Fruit fly (Drosophila melanogaster) whole organism, embryonic: Measurements from ENCODE around the gene Unr.

Experiments
- Bgb ChIP-seq: fragments of 200-800 bp; sonication (Bioruptor generic); IDR thresholded peaks from 2 replicates; pipeline ENCODE4 v1.3.6; 2022; ENCODE audit warnings: missing biosample characterization, missing genetic modification characterization; ENCODE audit not compliant: partially characterized antibody
- CG10979 ChIP-seq: fragments of 200-800 bp; sonication (Bioruptor generic); optimal IDR thresholded peaks from 2 replicates; lab custom pipeline; 2018; ENCODE audit warnings: missing biosample characterization, mild to moderate bottlenecking, missing genetic modification characterization, moderate library complexity
- CG11093 ChIP-seq: fragments of 200-800 bp; sonication (Bioruptor generic); IDR thresholded peaks from 3 replicates; pipeline ENCODE4 v1.3.6; 2022; ENCODE audit warnings: missing biosample characterization, missing genetic modification characterization
- CG11398 ChIP-seq: fragments of 200-800 bp; sonication (Bioruptor generic); optimal IDR thresholded peaks from 2 replicates; lab custom pipeline; 2016; ENCODE audit warnings: missing biosample characterization, missing genetic modification characterization
- CG11504 ChIP-seq: fragments of 200-800 bp; sonication (Bioruptor generic); optimal IDR thresholded peaks from 3 replicates; lab custom pipeline; 2019; ENCODE audit warnings: missing biosample characterization, mild to moderate bottlenecking, missing genetic modification characterization, moderate library complexity
- CG11560 ChIP-seq: fragments of 200-800 bp; sonication (Bioruptor generic); IDR thresholded peaks from 3 replicates; pipeline ENCODE4 v1.3.6; 2022; ENCODE audit warnings: missing biosample characterization, missing genetic modification characterization
- CG11695 ChIP-seq: fragments of 200-800 bp; sonication (Bioruptor generic); IDR thresholded peaks from 3 replicates; pipeline ENCODE4 v1.3.6; 2022; ENCODE audit warnings: missing biosample characterization, missing genetic modification characterization
- CG12769 ChIP-seq: fragments of 200-800 bp; sonication (Bioruptor generic); optimal IDR thresholded peaks from 2 replicates; lab custom pipeline; 2019; ENCODE audit warnings: missing biosample characterization, mild to moderate bottlenecking, missing genetic modification characterization, moderate library complexity
- CG14441 ChIP-seq: fragments of 200-800 bp; sonication (Bioruptor generic); IDR thresholded peaks from 2 replicates; pipeline ENCODE4 v1.3.6; 2022; ENCODE audit warnings: missing biosample characterization, missing genetic modification characterization
- CG15696 ChIP-seq: fragments of 200-800 bp; sonication (Bioruptor generic); optimal IDR thresholded peaks from 2 replicates; lab custom pipeline; 2019; ENCODE audit warnings: missing biosample characterization, mild to moderate bottlenecking, missing genetic modification characterization, moderate library complexity
- CG1603 ChIP-seq: fragments of 200-800 bp; sonication (Bioruptor generic); optimal IDR thresholded peaks from 2 replicates; lab custom pipeline; 2019; ENCODE audit warnings: missing biosample characterization, mild to moderate bottlenecking, missing genetic modification characterization, moderate library complexity
- CG17328 ChIP-seq: fragments of 200-800 bp; sonication (Bioruptor generic); IDR thresholded peaks from 2 replicates; pipeline ENCODE4 v1.3.6; 2022; ENCODE audit warnings: missing biosample characterization, missing genetic modification characterization
- CG18764 ChIP-seq: fragments of 200-800 bp; sonication (Bioruptor generic); optimal IDR thresholded peaks from 3 replicates; lab custom pipeline; 2016; ENCODE audit warnings: missing biosample characterization, missing genetic modification characterization
- CG2199 ChIP-seq: fragments of 200-800 bp; sonication (Bioruptor generic); IDR thresholded peaks from 3 replicates; pipeline ENCODE4 v1.3.6; 2022; ENCODE audit warnings: missing biosample characterization, missing genetic modification characterization
- CG31365 ChIP-seq: fragments of 200-800 bp; sonication (Bioruptor generic); optimal IDR thresholded peaks from 2 replicates; lab custom pipeline; 2018; ENCODE audit warnings: missing biosample characterization, mild to moderate bottlenecking, missing genetic modification characterization
- CG31388 ChIP-seq: fragments of 200-800 bp; sonication (Bioruptor generic); optimal IDR thresholded peaks from 2 replicates; lab custom pipeline; 2016; ENCODE audit warnings: missing biosample characterization, missing genetic modification characterization
- CG34376 ChIP-seq: fragments of 200-800 bp; sonication (Bioruptor generic); optimal IDR thresholded peaks from 2 replicates; lab custom pipeline; 2018; ENCODE audit warnings: missing biosample characterization, mild to moderate bottlenecking, missing genetic modification characterization
- CG34422 ChIP-seq: fragments of 200-800 bp; sonication (Bioruptor generic); IDR thresholded peaks from 3 replicates; pipeline ENCODE4 v1.3.6; 2022; ENCODE audit warnings: missing biosample characterization, missing genetic modification characterization
- CG4424 ChIP-seq: fragments of 200-800 bp; sonication (Bioruptor generic); optimal IDR thresholded peaks from 3 replicates; lab custom pipeline; 2016; ENCODE audit warnings: missing biosample characterization, missing genetic modification characterization
- CG6254 ChIP-seq: fragments of 200-800 bp; sonication (Bioruptor generic); optimal IDR thresholded peaks from 3 replicates; lab custom pipeline; 2017; ENCODE audit warnings: mild to moderate bottlenecking, missing biosample characterization, missing genetic modification reagents, missing genetic modification characterization
- CG6683 ChIP-seq: fragments of 200-800 bp; sonication (Bioruptor generic); optimal IDR thresholded peaks from 2 replicates; lab custom pipeline; 2017; ENCODE audit warnings: missing biosample characterization, mild to moderate bottlenecking, missing genetic modification characterization, missing genetic modification reagents
- CG7963 ChIP-seq: fragments of 200-800 bp; sonication (Bioruptor generic); IDR thresholded peaks from 3 replicates; pipeline ENCODE4 v1.3.6; 2022; ENCODE audit warnings: missing biosample characterization, missing genetic modification characterization; ENCODE audit not compliant: partially characterized antibody
- CG8944 ChIP-seq: fragments of 200-800 bp; sonication (Bioruptor generic); optimal IDR thresholded peaks from 3 replicates; lab custom pipeline; 2016; ENCODE audit warnings: missing biosample characterization, missing genetic modification characterization
- CG9817 ChIP-seq: fragments of 200-800 bp; sonication (Bioruptor generic); optimal IDR thresholded peaks from 2 replicates; lab custom pipeline; 2018; ENCODE audit warnings: missing biosample characterization, mild to moderate bottlenecking, missing genetic modification characterization, moderate library complexity
- CG9876 ChIP-seq: fragments of 200-800 bp; sonication (Bioruptor generic); optimal IDR thresholded peaks from 2 replicates; lab custom pipeline; 2016; ENCODE audit warnings: missing biosample characterization, missing genetic modification characterization
- CkIIα-i1 ChIP-seq: fragments of 200-800 bp; sonication (Bioruptor generic); IDR thresholded peaks from 2 replicates; pipeline ENCODE4 v1.3.6; 2022; ENCODE audit warnings: missing biosample characterization, missing genetic modification characterization
- D ChIP-seq, 2 experiments: fragments of 200-800 bp in 1 of 2; fragments of >200 bp in 1 of 2; sonication (Bioruptor generic) in 1 of 2; optimal IDR thresholded peaks; 2 replicates in 1 of 2; 3 replicates in 1 of 2; lab custom pipeline; 2017; ENCODE audit warnings: mild to moderate bottlenecking in 1 of 2, missing biosample characterization in 1 of 2, missing genetic modification characterization in 1 of 2, missing genetic modification reagents in 1 of 2
- Dip3 ChIP-seq: fragments of 200-800 bp; sonication (Bioruptor generic); optimal IDR thresholded peaks from 3 replicates; lab custom pipeline; 2016; ENCODE audit warnings: missing biosample characterization, missing genetic modification characterization
- Jarid2 ChIP-seq: fragments of 200-800 bp; sonication (Bioruptor generic); optimal IDR thresholded peaks from 3 replicates; lab custom pipeline; 2017; ENCODE audit warnings: mild to moderate bottlenecking, missing biosample characterization, missing genetic modification reagents, missing genetic modification characterization
- Lim3 ChIP-seq: fragments of 200-800 bp; sonication (Bioruptor generic); IDR thresholded peaks from 2 replicates; pipeline ENCODE4 v1.3.6; 2022; ENCODE audit warnings: missing biosample characterization, missing genetic modification characterization
- NC2α ChIP-seq: fragments of 200-800 bp; sonication (Bioruptor generic); optimal IDR thresholded peaks from 2 replicates; lab custom pipeline; 2016; ENCODE audit warnings: missing biosample characterization, missing genetic modification characterization
- Nf-YA ChIP-seq: fragments of 200-800 bp; sonication (Bioruptor generic); IDR thresholded peaks from 2 replicates; pipeline ENCODE4 v1.3.6; 2022; ENCODE audit warnings: missing biosample characterization, missing genetic modification characterization
- Oaz ChIP-seq: fragments of 200-800 bp; sonication (Bioruptor generic); IDR thresholded peaks from 2 replicates; pipeline ENCODE4 v1.3.6; 2022; ENCODE audit warnings: missing biosample characterization, missing genetic modification characterization
- Rx ChIP-seq: fragments of 200-800 bp; sonication (Bioruptor generic); IDR thresholded peaks from 2 replicates; pipeline ENCODE4 v1.3.6; 2022; ENCODE audit warnings: missing biosample characterization, missing genetic modification characterization
- Sox102F ChIP-seq: fragments of 200-800 bp; sonication (Bioruptor generic); optimal IDR thresholded peaks from 2 replicates; lab custom pipeline; 2018; ENCODE audit warnings: missing biosample characterization, mild to moderate bottlenecking, missing genetic modification characterization, moderate library complexity
- al ChIP-seq: fragments of 200-800 bp; sonication (Bioruptor generic); IDR thresholded peaks from 2 replicates; pipeline ENCODE4 v1.3.6; 2022; ENCODE audit warnings: missing biosample characterization, missing genetic modification characterization
- ap ChIP-seq: fragments of 200-800 bp; sonication (Bioruptor generic); IDR thresholded peaks from 2 replicates; pipeline ENCODE4 v1.3.6; 2022; ENCODE audit warnings: missing biosample characterization, missing genetic modification characterization
- ara ChIP-seq: fragments of 200-800 bp; sonication (Bioruptor generic); IDR thresholded peaks from 2 replicates; pipeline ENCODE4 v1.3.6; 2022; ENCODE audit warnings: missing biosample characterization, missing genetic modification characterization
- ato ChIP-seq: fragments of 200-800 bp; sonication (Bioruptor generic); IDR thresholded peaks from 2 replicates; pipeline ENCODE4 v1.3.6; 2022; ENCODE audit warnings: missing biosample characterization, missing genetic modification characterization; ENCODE audit not compliant: partially characterized antibody
- caup ChIP-seq: fragments of 200-800 bp; sonication (Bioruptor generic); optimal IDR thresholded peaks from 3 replicates; lab custom pipeline; 2017; ENCODE audit warnings: missing biosample characterization, mild to moderate bottlenecking, missing genetic modification characterization, moderate library complexity; ENCODE audit not compliant: severe bottlenecking
- gsb ChIP-seq: fragments of 200-800 bp; sonication (Bioruptor generic); IDR thresholded peaks from 2 replicates; pipeline ENCODE4 v1.3.6; 2022; ENCODE audit warnings: missing biosample characterization, missing genetic modification characterization
- h ChIP-seq: fragments of >200 bp; optimal IDR thresholded peaks from 2 replicates; lab custom pipeline; 2017
- jumu ChIP-seq: fragments of 200-800 bp; sonication (Bioruptor generic); optimal IDR thresholded peaks from 3 replicates; lab custom pipeline; 2016; ENCODE audit warnings: missing biosample characterization, missing genetic modification characterization
- lilli ChIP-seq: fragments of 200-800 bp; sonication (Bioruptor generic); optimal IDR thresholded peaks from 3 replicates; lab custom pipeline; 2016; ENCODE audit warnings: missing biosample characterization, missing genetic modification characterization
- pho ChIP-seq: fragments of 200-800 bp; sonication (Bioruptor generic); optimal IDR thresholded peaks from 2 replicates; lab custom pipeline; 2016; ENCODE audit warnings: missing biosample characterization, missing genetic modification characterization
- pros ChIP-seq: fragments of 200-800 bp; sonication (Bioruptor generic); optimal IDR thresholded peaks from 3 replicates; lab custom pipeline; 2019; ENCODE audit warnings: missing biosample characterization, mild to moderate bottlenecking, missing genetic modification characterization, moderate library complexity
- tx ChIP-seq: fragments of 200-800 bp; sonication (Bioruptor generic); optimal IDR thresholded peaks from 2 replicates; lab custom pipeline; 2016; ENCODE audit warnings: missing biosample characterization, missing genetic modification characterization
- vnd ChIP-seq: fragments of 200-800 bp; sonication (Bioruptor generic); IDR thresholded peaks from 3 replicates; pipeline ENCODE4 v1.3.6; 2022; ENCODE audit warnings: missing biosample characterization, missing genetic modification characterization; ENCODE audit not compliant: partially characterized antibody
- wek ChIP-seq: fragments of 200-800 bp; sonication (Bioruptor generic); optimal IDR thresholded peaks from 3 replicates; lab custom pipeline; 2018; ENCODE audit warnings: missing biosample characterization, mild to moderate bottlenecking, missing genetic modification characterization, moderate library complexity

The Unr gene

DNA sequence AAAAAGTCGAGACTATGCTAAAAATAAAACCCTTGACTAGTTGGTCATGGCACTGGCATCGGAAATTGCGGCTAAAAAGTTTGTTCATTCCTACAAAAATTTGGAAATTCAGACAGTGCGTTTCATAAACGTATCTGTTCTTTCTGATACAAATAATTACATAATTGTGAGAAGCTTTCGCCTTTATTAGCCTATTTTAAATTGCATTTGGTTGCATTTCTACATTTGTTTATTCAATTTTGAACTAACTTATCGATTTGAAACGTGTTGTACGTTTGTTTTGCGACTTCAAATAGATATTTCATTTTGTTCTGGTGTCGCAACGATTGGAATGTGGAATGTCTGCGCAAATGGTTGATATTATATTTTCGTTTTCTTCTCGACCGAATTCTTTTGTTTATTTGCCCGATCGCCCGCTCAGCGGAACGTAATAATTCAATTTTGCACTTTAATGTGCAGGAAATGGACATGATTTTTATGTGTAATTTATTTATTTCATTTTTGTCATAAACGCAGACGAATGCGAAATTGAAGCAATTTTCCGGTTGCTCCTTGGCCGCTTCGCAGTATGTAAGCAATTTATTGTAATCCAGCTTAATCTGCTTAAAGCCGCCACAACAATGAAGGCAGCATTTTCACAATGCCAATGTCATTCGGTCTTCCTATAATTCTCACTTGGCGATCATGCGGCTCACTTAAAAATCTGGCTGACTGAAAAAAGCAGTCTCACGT lies 4.0 kb upstream of the Unr start (continued):
- no peak for TF ChIP-seq CG10979
- no peak for TF ChIP-seq CG9876 (GFP tag; lab: Kevin White, UChicago)
- TF ChIP-seq wek, result no peak
- 0 out of 3 replicates have a peak, but pooled peaks have one; percentile 37 for TF ChIP-seq CG34422
- peak; percentile 60 for TF ChIP-seq CG9817 (tag; lab: Kevin White, UChicago)
- no peak for TF ChIP-seq CG11560 (tag; lab: Robert Waterston, UW)
- TF ChIP-seq h (lab: Kevin White, UChicago), result no peak
- no peak for TF ChIP-seq CG7963
- TF ChIP-seq Dip3, result peak; percentile 47
- TF ChIP-seq CG1603 (tag; lab: Kevin White, UChicago), result peak; percentile 37
- peak; percentile 65 for TF ChIP-seq Sox102F (GFP tag; lab: Kevin White, UChicago)
- TF ChIP-seq Lim3 (GFP tag; lab: Robert Waterston, UW), result no peak
- TF ChIP-seq CG14441 (GFP tag; lab: Robert Waterston, UW), result 0 out of 2 replicates have a peak, but pooled peaks have one; percentile 25
- TF ChIP-seq CG6254, result no peak
- TF ChIP-seq lilli (GFP tag; lab: Kevin White, UChicago), result peak; percentile 75
- no peak for TF ChIP-seq vnd (GFP tag; lab: Robert Waterston, UW)
- TF ChIP-seq CG6683 (GFP tag; lab: Kevin White, UChicago), result no peak
- no peak for TF ChIP-seq CG11093 (GFP tag; lab: Robert Waterston, UW)
- peak; percentile 70 for TF ChIP-seq caup (GFP tag; lab: Kevin White, UChicago)
- no peak for TF ChIP-seq pros (GFP tag; lab: Kevin White, UChicago)
- no peak for TF ChIP-seq ato
- TF ChIP-seq CG34376 (GFP tag; lab: Kevin White, UChicago), result no peak
- no peak for TF ChIP-seq D (optimal IDR thresholded peaks at IDR 0.05; lab: Kevin White, UChicago)
- no peak for TF ChIP-seq D (GFP tag; optimal IDR thresholded peaks at IDR 0.05; lab: Kevin White, UChicago)
- TF ChIP-seq CG11695, result peak; percentile 79
- TF ChIP-seq tx (GFP tag; lab: Kevin White, UChicago), result peak; percentile 55
- TF ChIP-seq jumu (GFP tag; lab: Kevin White, UChicago), result no peak
- TF ChIP-seq ara (GFP tag; lab: Robert Waterston, UW), result no peak
- peak; percentile 30 for TF ChIP-seq pho
- TF ChIP-seq CG31365 (tag; lab: Kevin White, UChicago), result peak; percentile 30
- TF ChIP-seq CkIIα-i1, result no peak
- no peak for TF ChIP-seq Nf-YA (GFP tag; lab: Robert Waterston, UW)
- peak; percentile 31 for TF ChIP-seq CG18764 (GFP tag; lab: Kevin White, UChicago)
- TF ChIP-seq CG12769 (tag; lab: Kevin White, UChicago), result peak; percentile 76
- TF ChIP-seq gsb (GFP tag; lab: Robert Waterston, UW), result no peak
- TF ChIP-seq NC2α (GFP tag; lab: Kevin White, UChicago), result no peak
- TF ChIP-seq Jarid2 (GFP tag; lab: Kevin White, UChicago), result no peak
- no peak for TF ChIP-seq CG4424 (GFP tag; lab: Kevin White, UChicago)
- no peak for TF ChIP-seq Oaz
- peak; percentile 43; the same call in 1 of the 2 replicates for TF ChIP-seq CG17328
- TF ChIP-seq CG8944 (GFP tag; lab: Kevin White, UChicago), result peak; percentile 25
- no peak for TF ChIP-seq Bgb
- no peak; the same call in 1 of the 2 replicates for TF ChIP-seq Rx (GFP tag; lab: Robert Waterston, UW)
- peak; percentile 33 for TF ChIP-seq CG11398 (GFP tag; lab: Kevin White, UChicago)
- no peak for TF ChIP-seq ap (GFP tag; lab: Robert Waterston, UW)
- no peak for TF ChIP-seq CG15696
- TF ChIP-seq CG2199 (GFP tag; lab: Robert Waterston, UW), result no peak
- no peak for TF ChIP-seq CG31388 (GFP tag; lab: Kevin White, UChicago)
- peak; percentile 38; the same call in 1 of the 2 replicates for TF ChIP-seq al (GFP tag; lab: Robert Waterston, UW)
- peak; percentile 71 for TF ChIP-seq CG11504 (tag; lab: Kevin White, UChicago)
